Fruit fly (Drosophila melanogaster) whole organism, embryonic: Measurements from ENCODE around the gene Dpm1.
A peak's percentile ranks its signal among the peaks of the same experiment; 100 is the strongest.

Experiments
- Atf6 ChIP-seq: fragments of 200-800 bp; sonication (Bioruptor generic); IDR thresholded peaks from 2 replicates; pipeline ENCODE4 v1.3.6; 2022; ENCODE audit warnings: missing biosample characterization, missing genetic modification characterization
- Blimp-1 ChIP-seq: fragments of 200-800 bp; sonication (Bioruptor generic); optimal IDR thresholded peaks from 3 replicates; lab custom pipeline; 2018; ENCODE audit warnings: missing biosample characterization, missing genetic modification characterization, mild to moderate bottlenecking, moderate library complexity, missing genetic modification reagents
- CG10431 ChIP-seq: fragments of 200-800 bp; sonication (Bioruptor generic); optimal IDR thresholded peaks from 3 replicates; lab custom pipeline; 2018; ENCODE audit warnings: missing biosample characterization, mild to moderate bottlenecking, missing genetic modification characterization
- CG11695 ChIP-seq: fragments of 200-800 bp; sonication (Bioruptor generic); IDR thresholded peaks from 3 replicates; pipeline ENCODE4 v1.3.6; 2022; ENCODE audit warnings: missing biosample characterization, missing genetic modification characterization
- CG12391 ChIP-seq: fragments of 200-800 bp; sonication (Bioruptor generic); optimal IDR thresholded peaks from 3 replicates; lab custom pipeline; 2018; ENCODE audit warnings: missing biosample characterization, mild to moderate bottlenecking, missing genetic modification characterization, moderate library complexity
- CG12744 ChIP-seq: fragments of 200-800 bp; sonication (Bioruptor generic); optimal IDR thresholded peaks from 2 replicates; lab custom pipeline; 2016; ENCODE audit warnings: missing biosample characterization, missing genetic modification characterization
- CG13287 ChIP-seq: fragments of 200-800 bp; sonication (Bioruptor generic); IDR thresholded peaks from 2 replicates; pipeline ENCODE4 v1.3.6; 2022; ENCODE audit warnings: missing biosample characterization, missing genetic modification characterization; ENCODE audit not compliant: partially characterized antibody
- CG14050 ChIP-seq: fragments of 200-800 bp; sonication (Bioruptor generic); IDR thresholded peaks from 3 replicates; pipeline ENCODE4 v1.3.6; 2022; ENCODE audit warnings: missing biosample characterization, missing genetic modification characterization
- CG14965 ChIP-seq: fragments of 200-800 bp; sonication (Bioruptor generic); optimal IDR thresholded peaks from 2 replicates; lab custom pipeline; 2016; ENCODE audit warnings: missing biosample characterization, missing genetic modification characterization, borderline replicate concordance
- CG15479 ChIP-seq: fragments of 200-800 bp; sonication (Bioruptor generic); optimal IDR thresholded peaks from 3 replicates; lab custom pipeline; 2019; ENCODE audit warnings: missing biosample characterization, mild to moderate bottlenecking, missing genetic modification characterization, moderate library complexity
- CG30403 ChIP-seq: fragments of 200-800 bp; sonication (Bioruptor generic); optimal IDR thresholded peaks from 3 replicates; lab custom pipeline; 2016; ENCODE audit warnings: missing biosample characterization, missing genetic modification characterization
- CG4360 ChIP-seq: fragments of 200-800 bp; sonication (Bioruptor generic); IDR thresholded peaks from 2 replicates; pipeline ENCODE4 v1.3.6; 2022; ENCODE audit warnings: missing biosample characterization, missing genetic modification characterization
- CG4404 ChIP-seq: fragments of 200-800 bp; sonication (Bioruptor generic); IDR thresholded peaks from 2 replicates; pipeline ENCODE4 v1.3.6; 2022; ENCODE audit warnings: missing biosample characterization, missing genetic modification characterization
- CG6272 ChIP-seq: fragments of 200-800 bp; sonication (Bioruptor generic); IDR thresholded peaks from 2 replicates; pipeline ENCODE4 v1.3.6; 2022; ENCODE audit warnings: missing biosample characterization, missing genetic modification characterization
- CG7786 ChIP-seq: fragments of 200-800 bp; sonication (Bioruptor generic); optimal IDR thresholded peaks from 2 replicates; lab custom pipeline; 2016; ENCODE audit warnings: missing biosample characterization, missing genetic modification characterization
- CG9817 ChIP-seq: fragments of 200-800 bp; sonication (Bioruptor generic); optimal IDR thresholded peaks from 2 replicates; lab custom pipeline; 2018; ENCODE audit warnings: missing biosample characterization, mild to moderate bottlenecking, missing genetic modification characterization, moderate library complexity
- CG9932 ChIP-seq: fragments of 200-800 bp; sonication (Bioruptor generic); IDR thresholded peaks from 2 replicates; pipeline ENCODE4 v1.3.6; 2022; ENCODE audit warnings: missing biosample characterization, missing genetic modification characterization
- CkIIα-i1 ChIP-seq: fragments of 200-800 bp; sonication (Bioruptor generic); IDR thresholded peaks from 2 replicates; pipeline ENCODE4 v1.3.6; 2022; ENCODE audit warnings: missing biosample characterization, missing genetic modification characterization
- Drgx ChIP-seq: fragments of 200-800 bp; sonication (Bioruptor generic); IDR thresholded peaks from 2 replicates; pipeline ENCODE4 v1.3.6; 2022; ENCODE audit warnings: missing biosample characterization, missing genetic modification characterization
- Ets65A ChIP-seq: fragments of 200-800 bp; sonication (Bioruptor generic); peaks from one replicate; lab custom pipeline; 2016; ENCODE audit warnings: missing biosample characterization, missing genetic modification characterization
- Hmx ChIP-seq: fragments of 200-800 bp; sonication (Bioruptor generic); optimal IDR thresholded peaks from 2 replicates; lab custom pipeline; 2016; ENCODE audit warnings: missing biosample characterization, missing genetic modification characterization
- Kr ChIP-seq: fragments of 200-800 bp; sonication (Bioruptor generic); optimal IDR thresholded peaks from 2 replicates; lab custom pipeline; 2017; ENCODE audit warnings: missing biosample characterization, mild to moderate bottlenecking, missing genetic modification characterization
- Oaz ChIP-seq: fragments of 200-800 bp; sonication (Bioruptor generic); IDR thresholded peaks from 2 replicates; pipeline ENCODE4 v1.3.6; 2022; ENCODE audit warnings: missing biosample characterization, missing genetic modification characterization
- Sry-δ ChIP-seq: fragments of 200-800 bp; sonication (Bioruptor generic); optimal IDR thresholded peaks from 2 replicates; lab custom pipeline; 2016; ENCODE audit warnings: missing biosample characterization, missing genetic modification characterization
- Stat92E ChIP-seq, 3 experiments: fragments of >200 bp in 2 of 3; fragments of 200-800 bp in 1 of 3; sonication (Bioruptor generic) in 1 of 3; optimal IDR thresholded peaks; 2 replicates each; lab custom pipeline; 2017 to 2019; ENCODE audit warnings: missing biosample characterization in 3 of 3, missing genetic modification characterization in 3 of 3, mild to moderate bottlenecking in 1 of 3, moderate library complexity in 1 of 3
- al ChIP-seq: fragments of 200-800 bp; sonication (Bioruptor generic); IDR thresholded peaks from 2 replicates; pipeline ENCODE4 v1.3.6; 2022; ENCODE audit warnings: missing biosample characterization, missing genetic modification characterization
- amos ChIP-seq: fragments of 200-800 bp; sonication (Bioruptor generic); IDR thresholded peaks from 2 replicates; pipeline ENCODE4 v1.3.6; 2022; ENCODE audit warnings: missing biosample characterization, missing genetic modification characterization; ENCODE audit not compliant: partially characterized antibody
- ara ChIP-seq: fragments of 200-800 bp; sonication (Bioruptor generic); IDR thresholded peaks from 2 replicates; pipeline ENCODE4 v1.3.6; 2022; ENCODE audit warnings: missing biosample characterization, missing genetic modification characterization
- ash1 ChIP-seq: fragments of 200-800 bp; sonication (Bioruptor generic); optimal IDR thresholded peaks from 2 replicates; lab custom pipeline; 2018; ENCODE audit warnings: missing biosample characterization, mild to moderate bottlenecking, missing genetic modification characterization
- cato ChIP-seq: fragments of 200-800 bp; sonication (Bioruptor generic); optimal IDR thresholded peaks from 2 replicates; lab custom pipeline; 2016; ENCODE audit warnings: missing biosample characterization, missing genetic modification characterization, borderline replicate concordance
- exex ChIP-seq: fragments of 200-800 bp; sonication (Bioruptor generic); optimal IDR thresholded peaks from 4 replicates; lab custom pipeline; 2018; ENCODE audit warnings: missing biosample characterization, mild to moderate bottlenecking, missing genetic modification characterization, moderate library complexity
- fd64A ChIP-seq: fragments of 200-800 bp; sonication (Bioruptor generic); optimal IDR thresholded peaks from 3 replicates; lab custom pipeline; 2018; ENCODE audit warnings: missing biosample characterization, mild to moderate bottlenecking, missing genetic modification characterization
- fd96Cb ChIP-seq: fragments of 200-800 bp; sonication (Bioruptor generic); optimal IDR thresholded peaks from 2 replicates; lab custom pipeline; 2018; ENCODE audit warnings: missing biosample characterization, mild to moderate bottlenecking, missing genetic modification characterization, moderate library complexity
- grn ChIP-seq: fragments of 200-800 bp; sonication (Bioruptor generic); optimal IDR thresholded peaks from 3 replicates; lab custom pipeline; 2017; ENCODE audit warnings: missing biosample characterization, missing genetic modification characterization
- jing ChIP-seq: fragments of 200-800 bp; sonication (Bioruptor generic); optimal IDR thresholded peaks from 2 replicates; lab custom pipeline; 2018; ENCODE audit warnings: missing biosample characterization, mild to moderate bottlenecking, missing genetic modification characterization
- lbe ChIP-seq: fragments of 200-800 bp; sonication (Bioruptor generic); optimal IDR thresholded peaks from 2 replicates; lab custom pipeline; 2016; ENCODE audit warnings: missing biosample characterization, mild to moderate bottlenecking, missing genetic modification characterization
- lola ChIP-seq, 3 experiments: fragments of >200 bp in 2 of 3; fragments of 200-800 bp in 1 of 3; sonication (Bioruptor generic) in 1 of 3; optimal IDR thresholded peaks; 2 replicates each; lab custom pipeline; 2017 to 2019; ENCODE audit warnings: missing biosample characterization in 3 of 3, missing genetic modification characterization in 3 of 3, mild to moderate bottlenecking in 1 of 3, moderate library complexity in 1 of 3
- luna ChIP-seq: fragments of 200-800 bp; sonication (Bioruptor generic); optimal IDR thresholded peaks from 2 replicates; lab custom pipeline; 2016; ENCODE audit warnings: missing biosample characterization, missing genetic modification characterization
- oc ChIP-seq: fragments of 200-800 bp; sonication (Bioruptor generic); optimal IDR thresholded peaks from 2 replicates; lab custom pipeline; 2018; ENCODE audit warnings: missing biosample characterization, mild to moderate bottlenecking, missing genetic modification characterization, moderate library complexity
- pan ChIP-seq, 4 experiments: fragments of >200 bp in 3 of 4; fragments of 200-800 bp in 1 of 4; sonication (Bioruptor generic) in 1 of 4; optimal IDR thresholded peaks in 3 of 4; IDR thresholded peaks in 1 of 4; 2 replicates each; pipeline versions ENCODE4 v1.3.6 to Lab custom; 2017 to 2022; ENCODE audit warnings: missing biosample characterization in 2 of 4, missing genetic modification characterization in 2 of 4, mixed read lengths in 1 of 4
- pho ChIP-seq: fragments of 200-800 bp; sonication (Bioruptor generic); optimal IDR thresholded peaks from 2 replicates; lab custom pipeline; 2016; ENCODE audit warnings: missing biosample characterization, missing genetic modification characterization
- pros ChIP-seq: fragments of 200-800 bp; sonication (Bioruptor generic); optimal IDR thresholded peaks from 3 replicates; lab custom pipeline; 2019; ENCODE audit warnings: missing biosample characterization, mild to moderate bottlenecking, missing genetic modification characterization, moderate library complexity
- sens ChIP-seq: fragments of 200-800 bp; sonication (Bioruptor generic); peaks from one replicate; lab custom pipeline; 2016; ENCODE audit warnings: missing biosample characterization, missing genetic modification characterization
- tin ChIP-seq: fragments of 200-800 bp; sonication (Bioruptor generic); optimal IDR thresholded peaks from 3 replicates; lab custom pipeline; 2016; ENCODE audit warnings: missing biosample characterization, missing genetic modification characterization
- tio ChIP-seq: fragments of 200-800 bp; sonication (Bioruptor generic); optimal IDR thresholded peaks from 2 replicates; lab custom pipeline; 2017; ENCODE audit warnings: missing biosample characterization, missing genetic modification characterization, inconsistent platforms
- usp ChIP-seq: fragments of >200 bp; optimal IDR thresholded peaks from 2 replicates; lab custom pipeline; 2017; ENCODE audit warnings: missing biosample characterization, missing genetic modification characterization
- wek ChIP-seq: fragments of 200-800 bp; sonication (Bioruptor generic); optimal IDR thresholded peaks from 3 replicates; lab custom pipeline; 2018; ENCODE audit warnings: missing biosample characterization, mild to moderate bottlenecking, missing genetic modification characterization, moderate library complexity
- zen ChIP-seq: fragments of 200-800 bp; sonication (Bioruptor generic); optimal IDR thresholded peaks from 3 replicates; lab custom pipeline; 2018; ENCODE audit warnings: missing biosample characterization, mild to moderate bottlenecking, missing genetic modification characterization, moderate library complexity

The Dpm1 gene

DNA sequence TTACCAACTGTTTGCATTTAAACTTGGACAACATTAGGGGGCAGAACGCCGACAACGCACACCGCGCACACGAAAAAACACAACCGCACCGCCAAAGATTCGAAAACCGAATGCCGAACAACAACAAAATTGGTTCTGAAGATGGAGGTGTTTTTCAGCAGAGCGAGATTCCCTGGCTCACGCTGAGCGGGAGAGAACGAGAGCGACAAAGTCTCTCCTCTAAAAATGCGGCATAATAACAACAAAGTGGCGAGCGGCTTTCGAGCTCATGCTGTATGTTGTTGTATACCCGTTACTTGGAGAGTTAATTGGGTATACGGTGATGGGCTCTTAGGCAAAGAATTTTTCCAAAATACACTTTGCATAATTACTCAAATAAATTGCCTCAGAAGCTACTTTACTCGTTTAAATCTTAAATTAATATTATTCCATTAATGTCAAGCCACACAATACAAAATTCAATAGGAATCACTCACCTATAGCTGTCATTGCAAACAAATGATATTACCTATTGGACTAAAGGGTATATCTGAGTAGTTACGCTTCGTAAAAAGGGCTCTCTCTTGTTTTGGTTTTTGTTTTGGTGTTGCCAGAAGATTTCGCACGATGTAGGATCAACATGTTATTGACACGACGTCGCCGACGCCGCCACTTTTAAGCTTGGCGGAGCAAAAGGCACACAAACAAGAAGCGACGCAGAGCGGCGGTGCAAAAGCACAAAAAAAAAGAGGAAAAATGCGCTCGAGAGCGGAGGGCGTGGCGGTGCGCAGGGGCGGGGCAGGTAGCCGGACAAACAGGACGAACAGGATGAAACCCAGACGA, 46.5 kb upstream of the Dpm1 start (continued):
- TF ChIP-seq al (GFP tag; lab: Robert Waterston, UW) (no peak), CG9932 (GFP tag; lab: Robert Waterston, UW) (peak; percentile 75), tio (GFP tag; lab: Kevin White, UChicago) (peak; percentile 63), CG15479 (GFP tag; lab: Kevin White, UChicago) (no peak), tin (GFP tag; lab: Kevin White, UChicago) (peak; percentile 51), ash1 (GFP tag; lab: Kevin White, UChicago) (no peak), Hmx (peak; percentile 23), CG6272 (GFP tag; lab: Robert Waterston, UW) (no peak), CG10431 (GFP tag; lab: Kevin White, UChicago) (no peak), wek (no peak), lola (GFP tag; optimal IDR thresholded peaks at IDR 0.05; lab: Kevin White, UChicago) (peak in 1 of 3 experiments; percentile 46), CG9817 (tag; lab: Kevin White, UChicago) (peak; percentile 48), fd64A (GFP tag; lab: Kevin White, UChicago) (no peak), CG30403 (peak; percentile 69), CG12744 (GFP tag; lab: Kevin White, UChicago) (no peak), Sry-δ (peak; percentile 2), CG11695 (peak; percentile 55; the same call in 2 of the 3 replicates), CG4404 (GFP tag; lab: Robert Waterston, UW) (peak; percentile 48), fd96Cb (tag; lab: Kevin White, UChicago) (peak; percentile 49), grn (GFP tag; lab: Kevin White, UChicago) (no peak), CG12391 (tag; lab: Kevin White, UChicago) (peak; percentile 70), cato (GFP tag; lab: Kevin White, UChicago) (no peak), pho (peak; percentile 65), ara (GFP tag; lab: Robert Waterston, UW) (peak; percentile 51; the same call in 1 of the 2 replicates), Ets65A (GFP tag; lab: Kevin White, UChicago) (peak; percentile 72), Kr (no peak), lbe (GFP tag; lab: Kevin White, UChicago) (peak; percentile 93), CG4360 (peak; percentile 94), CG14050 (GFP tag; lab: Robert Waterston, UW) (no peak), Stat92E (GFP tag; optimal IDR thresholded peaks at IDR 0.05; lab: Kevin White, UChicago) (no peak), CG7786 (GFP tag; lab: Kevin White, UChicago) (peak; percentile 54), pros (GFP tag; lab: Kevin White, UChicago) (no peak), CG13287 (GFP tag; lab: Robert Waterston, UW) (no peak; the same call in 1 of the 2 replicates), Drgx (GFP tag; lab: Robert Waterston, UW) (peak; percentile 81), usp (no peak), CkIIα-i1 (GFP tag; lab: Robert Waterston, UW) (no peak), Oaz (GFP tag; lab: Robert Waterston, UW) (no peak), zen (tag; lab: Kevin White, UChicago) (no peak), CG14965 (GFP tag; lab: Kevin White, UChicago) (no peak), Atf6 (GFP tag; lab: Robert Waterston, UW) (peak; percentile 65), jing (GFP tag; lab: Kevin White, UChicago) (peak; percentile 33), pan (optimal IDR thresholded peaks at IDR 0.05; lab: Kevin White, UChicago) (peak in 1 of 2 experiments; percentile 62), pan (GFP tag; optimal IDR thresholded peaks at IDR 0.05 in 1 of 2, IDR thresholded peaks at IDR 0.05 in 1 of 2) (no peak), amos (GFP tag; lab: Robert Waterston, UW) (peak; percentile 14; the same call in 1 of the 2 replicates), sens (GFP tag; lab: Kevin White, UChicago) (peak; percentile 94), luna (GFP tag; lab: Kevin White, UChicago) (no peak), Blimp-1 (GFP tag; lab: Kevin White, UChicago) (peak; percentile 59), oc (no peak), exex (tag; lab: Kevin White, UChicago) (peak; percentile 27)
